Worm (Caenorhabditis elegans) whole organism, early embryonic: ENCODE data around the gene F26G5.1.

Experiments
- B0310.2 ChIP-seq: sonication (generic microtip); optimal IDR thresholded peaks from 2 replicates; lab custom pipeline; 2016; ENCODE audit warnings: mild to moderate bottlenecking, missing genetic modification characterization, missing compliant biosample characterization
- F13C5.2 ChIP-seq: sonication (generic microtip); optimal IDR thresholded peaks from 2 replicates; lab custom pipeline; 2017; ENCODE audit warnings: mild to moderate bottlenecking, missing genetic modification characterization, inconsistent platforms, missing compliant biosample characterization
- ama-1 ChIP-seq: fragments of 150-350 bp; optimal IDR thresholded peaks from 2 replicates; lab custom pipeline; 2014
- ceh-13 ChIP-seq: fragments of 200-800 bp; sonication (Bioruptor generic); optimal IDR thresholded peaks from 2 replicates; lab custom pipeline; 2018; ENCODE audit warnings: mild to moderate bottlenecking, missing genetic modification characterization, missing compliant biosample characterization
- ceh-36 ChIP-seq: sonication (generic microtip); optimal IDR thresholded peaks from 2 replicates; lab custom pipeline; 2016; ENCODE audit warnings: missing genetic modification characterization, inconsistent platforms, missing compliant biosample characterization
- flt-1 ChIP-seq: fragments of 200-800 bp; sonication (Bioruptor generic); IDR thresholded peaks from 2 replicates; pipeline ENCODE4 v1.3.6; 2022; ENCODE audit warnings: missing genetic modification characterization, missing compliant biosample characterization
- hmbx-1 ChIP-seq: sonication (generic microtip); optimal IDR thresholded peaks from 2 replicates; lab custom pipeline; 2016; ENCODE audit warnings: mild to moderate bottlenecking, missing genetic modification characterization, missing compliant biosample characterization
- hmg-4 ChIP-seq: fragments of 200-800 bp; sonication (Bioruptor generic); optimal IDR thresholded peaks from 2 replicates; lab custom pipeline; 2018; ENCODE audit warnings: mild to moderate bottlenecking, missing genetic modification characterization, missing compliant biosample characterization
- hnd-1 ChIP-seq: sonication (generic microtip); optimal IDR thresholded peaks from 2 replicates; lab custom pipeline; 2016; ENCODE audit warnings: missing genetic modification characterization, missing compliant biosample characterization
- pes-1 ChIP-seq: fragments of 200-800 bp; sonication (Bioruptor generic); IDR thresholded peaks from 2 replicates; pipeline ENCODE4 v1.3.6; 2022; ENCODE audit warnings: missing genetic modification reagents, missing genetic modification characterization, missing compliant biosample characterization
- sea-1 ChIP-seq: fragments of 200-800 bp; sonication (Bioruptor generic); conservative IDR thresholded peaks from 2 replicates; pipeline ENCODE4 v1.3.6; 2022; ENCODE audit warnings: missing genetic modification characterization, missing compliant biosample characterization
- tbx-11 ChIP-seq: fragments of 200-800 bp; sonication (Bioruptor generic); IDR thresholded peaks from 2 replicates; pipeline ENCODE4 v1.3.6; 2022; ENCODE audit warnings: missing genetic modification characterization, missing compliant biosample characterization
- tbx-37 ChIP-seq: fragments of 200-800 bp; sonication (Bioruptor generic); conservative IDR thresholded peaks from 2 replicates; pipeline ENCODE4 v1.3.6; 2022; ENCODE audit warnings: missing genetic modification reagents, missing genetic modification characterization, missing compliant biosample characterization
- tra-4 ChIP-seq: sonication (generic microtip); optimal IDR thresholded peaks from 2 replicates; lab custom pipeline; 2017; ENCODE audit warnings: missing genetic modification characterization, missing compliant biosample characterization

DNA sequence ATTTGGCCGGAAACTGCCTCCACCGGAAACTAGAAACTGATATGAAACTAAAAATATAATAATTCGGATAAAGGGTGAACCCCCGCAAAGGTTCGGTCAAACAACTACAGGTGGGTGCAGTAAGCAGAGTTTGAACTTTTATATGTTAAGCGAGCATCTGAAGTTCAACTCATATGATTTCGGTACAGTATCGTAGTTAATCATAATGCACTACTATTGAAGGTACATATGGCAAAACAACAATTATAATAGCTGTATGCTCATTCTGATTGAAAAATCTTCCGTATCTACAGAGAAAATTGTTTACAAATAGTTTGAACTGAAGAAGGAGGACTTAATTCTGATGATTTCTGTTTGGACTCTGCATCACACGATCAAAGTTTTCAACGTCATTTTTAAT is 42.0 kb upstream of the F26G5.1 start:
- TF ChIP-seq hmbx-1 (tag; lab: Kevin White, UChicago), result no peak
- TF ChIP-seq hnd-1 (tag; lab: Kevin White, UChicago), result no peak
- TF ChIP-seq ama-1 (lab: Kevin White, UChicago), result no peak
- no peak for TF ChIP-seq pes-1 (GFP tag; lab: Robert Waterston, UW)
- TF ChIP-seq F13C5.2 (tag; lab: Kevin White, UChicago), result no peak
- TF ChIP-seq B0310.2 (tag; lab: Kevin White, UChicago), result no peak
- no peak for TF ChIP-seq tbx-11
- TF ChIP-seq flt-1 (GFP tag; lab: Robert Waterston, UW), result no peak
- no peak for TF ChIP-seq ceh-13 (GFP tag; lab: Kevin White, UChicago)
- no peak for TF ChIP-seq tbx-37 (GFP tag; lab: Robert Waterston, UW)
- TF ChIP-seq ceh-36 (tag; lab: Kevin White, UChicago), result no peak
- TF ChIP-seq hmg-4, result no peak
- TF ChIP-seq sea-1 (GFP tag; lab: Robert Waterston, UW), result no peak
- no peak for TF ChIP-seq tra-4 (tag; lab: Kevin White, UChicago)
